Worm (Caenorhabditis elegans): ENCODE measurements around the gene lin-23.

DNA sequence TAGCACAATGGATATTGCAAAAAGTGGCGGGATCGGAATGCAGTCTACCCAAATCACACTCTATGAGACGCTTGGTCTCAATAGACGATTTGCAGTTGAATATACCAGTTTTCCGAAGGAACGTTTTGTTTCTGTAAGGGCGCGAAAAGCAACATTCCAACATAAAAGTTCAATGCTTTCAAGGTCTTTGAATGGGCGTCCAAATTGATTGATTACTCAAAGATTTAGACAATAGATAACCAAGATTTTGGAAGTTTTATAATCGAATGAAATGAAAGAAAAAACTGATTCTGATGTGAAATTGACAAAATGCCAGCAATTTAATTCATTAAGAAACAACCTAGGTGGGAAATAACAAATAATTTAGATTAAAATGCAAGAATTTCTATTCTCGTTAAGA is 48.1 kb downstream of the lin-23 start:
- TF ChIP-seq tbx-37 (GFP tag; conservative IDR thresholded peaks at IDR 0.05) (no peak), ama-1 (optimal IDR thresholded peaks at IDR 0.05) (no peak), hmg-4 (GFP tag; optimal IDR thresholded peaks at IDR 0.05) (no peak), sea-1 (GFP tag; conservative IDR thresholded peaks at IDR 0.05) (no peak), pes-1 (GFP tag; IDR thresholded peaks at IDR 0.05) (no peak), flt-1 (GFP tag; IDR thresholded peaks at IDR 0.05) (no peak), ceh-13 (GFP tag; optimal IDR thresholded peaks at IDR 0.05) (no peak), tra-4 (tag; optimal IDR thresholded peaks at IDR 0.05) (no peak), B0310.2 (tag; optimal IDR thresholded peaks at IDR 0.05) (no peak), F13C5.2 (tag; optimal IDR thresholded peaks at IDR 0.05) (no peak), ceh-36 (tag; optimal IDR thresholded peaks at IDR 0.05) (no peak), tbx-11 (GFP tag; IDR thresholded peaks at IDR 0.05) (no peak)

Data from whole organism, early embryonic.